Fruit fly (Drosophila melanogaster) whole organism, wandering third instar larva: ENCODE data around the gene Vps33B.

Experiments
- Abd-B ChIP-seq: fragments of >200 bp; optimal IDR thresholded peaks from 2 replicates; lab custom pipeline; 2017; ENCODE audit warnings: missing biosample characterization, missing genetic modification characterization
- CG32264 ChIP-seq: fragments of 200-800 bp; sonication (Bioruptor generic); optimal IDR thresholded peaks from 2 replicates; lab custom pipeline; 2016; ENCODE audit warnings: missing biosample characterization, missing genetic modification characterization
- CG9705 ChIP-seq: fragments of 200-800 bp; sonication (Bioruptor generic); optimal IDR thresholded peaks from 2 replicates; lab custom pipeline; 2018; ENCODE audit warnings: missing biosample characterization, mild to moderate bottlenecking, missing genetic modification characterization
- CrebA ChIP-seq: fragments of 200-800 bp; sonication (Bioruptor generic); optimal IDR thresholded peaks from 2 replicates; lab custom pipeline; 2016; ENCODE audit warnings: missing biosample characterization, mild to moderate bottlenecking, missing genetic modification characterization, borderline replicate concordance
- Dfd ChIP-seq: fragments of >200 bp; optimal IDR thresholded peaks from 2 replicates; lab custom pipeline; 2017; ENCODE audit warnings: missing biosample characterization, missing genetic modification characterization
- Dif ChIP-seq: fragments of 200-275, 200-300 bp; sonication (Bioruptor generic); optimal IDR thresholded peaks from 2 replicates; lab custom pipeline; 2018; ENCODE audit warnings: missing biosample characterization, missing genetic modification characterization; ENCODE audit not compliant: partially characterized antibody
- GATAd ChIP-seq: sonication (Bioruptor generic); optimal IDR thresholded peaks from 2 replicates; lab custom pipeline; 2016; ENCODE audit warnings: missing biosample characterization, missing genetic modification characterization
- HLH106 ChIP-seq: fragments of 200-800 bp; optimal IDR thresholded peaks from 3 replicates; lab custom pipeline; 2019; ENCODE audit warnings: missing biosample characterization, mild to moderate bottlenecking, missing genetic modification characterization, moderate library complexity
- Hnf4 ChIP-seq: fragments of 200-800 bp; sonication (Bioruptor generic); optimal IDR thresholded peaks from 2 replicates; lab custom pipeline; 2016; ENCODE audit warnings: missing biosample characterization, mild to moderate bottlenecking, missing genetic modification characterization
- Hr78 ChIP-seq: fragments of >200 bp; optimal IDR thresholded peaks from 2 replicates; lab custom pipeline; 2017; ENCODE audit warnings: missing biosample characterization, missing genetic modification characterization
- Hr83 ChIP-seq: fragments of 200-300 bp; sonication (Bioruptor generic); optimal IDR thresholded peaks from 2 replicates; lab custom pipeline; 2016; ENCODE audit warnings: missing biosample characterization, mild to moderate bottlenecking, missing genetic modification characterization, moderate library complexity; ENCODE audit not compliant: poor library complexity, severe bottlenecking
- Myc ChIP-seq: fragments of >200 bp; optimal IDR thresholded peaks from 2 replicates; lab custom pipeline; 2017
- N ChIP-seq: fragments of >200 bp; optimal IDR thresholded peaks from 2 replicates; lab custom pipeline; 2018; ENCODE audit warnings: missing biosample characterization, missing external identifiers, missing genetic modification characterization
- OdsH ChIP-seq: fragments of 200-800 bp; sonication (Bioruptor generic); optimal IDR thresholded peaks from 2 replicates; lab custom pipeline; 2016; ENCODE audit warnings: missing biosample characterization, mild to moderate bottlenecking, missing genetic modification characterization
- Rel ChIP-seq, 2 experiments: fragments of 200-800 bp; sonication (Bioruptor generic) in 1 of 2; optimal IDR thresholded peaks; 2 replicates in 1 of 2; 3 replicates in 1 of 2; lab custom pipeline; 2016 to 2019; ENCODE audit warnings: mild to moderate bottlenecking in 2 of 2, missing biosample characterization in 2 of 2, missing genetic modification characterization in 2 of 2, moderate library complexity in 1 of 2
- Sp1 ChIP-seq: fragments of 200-800 bp; sonication (Bioruptor generic); optimal IDR thresholded peaks from 3 replicates; lab custom pipeline; 2019; ENCODE audit warnings: missing biosample characterization, mild to moderate bottlenecking, missing genetic modification characterization, moderate library complexity
- Vsx2 ChIP-seq: fragments of 200-300, 225-300 bp; sonication (Bioruptor generic); optimal IDR thresholded peaks from 2 replicates; lab custom pipeline; 2018; ENCODE audit warnings: missing biosample characterization, missing genetic modification characterization; ENCODE audit not compliant: partially characterized antibody
- br ChIP-seq: fragments of 200-800 bp; sonication (Bioruptor generic); optimal IDR thresholded peaks from 2 replicates; lab custom pipeline; 2016; ENCODE audit warnings: missing biosample characterization, missing genetic modification characterization
- brk ChIP-seq: fragments of 200-800 bp; sonication (Bioruptor generic); optimal IDR thresholded peaks from 2 replicates; lab custom pipeline; 2016; ENCODE audit warnings: missing biosample characterization, mild to moderate bottlenecking, missing genetic modification characterization
- ey ChIP-seq: fragments of 200-800 bp; sonication (Bioruptor generic); optimal IDR thresholded peaks from 2 replicates; lab custom pipeline; 2016; ENCODE audit warnings: missing biosample characterization, missing genetic modification characterization
- foxo ChIP-seq, 2 experiments: fragments of 200-800 bp; sonication (Bioruptor generic); optimal IDR thresholded peaks; 2 replicates in 1 of 2; 3 replicates in 1 of 2; lab custom pipeline; 2016 to 2017; ENCODE audit warnings: missing biosample characterization in 2 of 2, missing genetic modification characterization in 2 of 2
- h ChIP-seq: fragments of 200-800 bp; sonication (Bioruptor generic); optimal IDR thresholded peaks from 3 replicates; lab custom pipeline; 2016; ENCODE audit warnings: missing biosample characterization, mild to moderate bottlenecking, missing genetic modification characterization
- jim ChIP-seq: fragments of 175-275, 200-325 bp; sonication (Bioruptor generic); optimal IDR thresholded peaks from 2 replicates; lab custom pipeline; 2016; ENCODE audit warnings: missing biosample characterization, mild to moderate bottlenecking, missing genetic modification characterization
- psq ChIP-seq: fragments of 200-800 bp; sonication (Bioruptor generic); optimal IDR thresholded peaks from 3 replicates; lab custom pipeline; 2017; ENCODE audit warnings: missing biosample characterization, mild to moderate bottlenecking, missing genetic modification characterization, moderate library complexity
- rgr ChIP-seq: fragments of 200-800 bp; sonication (Bioruptor generic); optimal IDR thresholded peaks from 3 replicates; lab custom pipeline; 2016; ENCODE audit warnings: missing biosample characterization, mild to moderate bottlenecking, missing genetic modification characterization
- sage ChIP-seq: fragments of 200-800 bp; sonication (Bioruptor generic); optimal IDR thresholded peaks from 2 replicates; lab custom pipeline; 2016; ENCODE audit warnings: missing biosample characterization, mild to moderate bottlenecking, missing genetic modification characterization
- sv ChIP-seq: fragments of 200-800 bp; sonication (Bioruptor generic); optimal IDR thresholded peaks from 3 replicates; lab custom pipeline; 2016; ENCODE audit warnings: missing biosample characterization, missing genetic modification characterization
- usp ChIP-seq: fragments of >200 bp; optimal IDR thresholded peaks from 2 replicates; lab custom pipeline; 2017; ENCODE audit warnings: missing biosample characterization, missing genetic modification characterization
- woc ChIP-seq: sonication (Bioruptor generic); optimal IDR thresholded peaks from 2 replicates; lab custom pipeline; 2016; ENCODE audit warnings: missing biosample characterization, mild to moderate bottlenecking, missing genetic modification characterization

Gene Vps33B

dm6 chr3R:25471853-25472634 is 1.2 kb upstream of the Vps33B start:
- no peak for TF ChIP-seq Dif (GFP tag; lab: Kevin White, UChicago)
- TF ChIP-seq Myc (lab: Kevin White, UChicago), result no peak
- TF ChIP-seq jim (GFP tag; lab: Kevin White, UChicago), result no peak
- TF ChIP-seq HLH106 (tag; lab: Kevin White, UChicago), result no peak
- TF ChIP-seq brk, result no peak
- no peak for TF ChIP-seq br (GFP tag; lab: Kevin White, UChicago)
- no peak for TF ChIP-seq GATAd (GFP tag; lab: Kevin White, UChicago)
- TF ChIP-seq CG9705, result no peak
- peak; percentile 98 for TF ChIP-seq psq (GFP tag; lab: Kevin White, UChicago)
- no peak for TF ChIP-seq CG32264 (GFP tag; lab: Kevin White, UChicago)
- peak; percentile 16 for TF ChIP-seq rgr (GFP tag; lab: Kevin White, UChicago)
- no peak for TF ChIP-seq sage (GFP tag; lab: Kevin White, UChicago)
- TF ChIP-seq usp (GFP tag; lab: Kevin White, UChicago), result no peak
- TF ChIP-seq Rel (GFP tag; optimal IDR thresholded peaks at IDR 0.05; lab: Kevin White, UChicago), result peak; percentile 17
- no peak for TF ChIP-seq Rel (tag; optimal IDR thresholded peaks at IDR 0.05; lab: Kevin White, UChicago)

- no peak for TF ChIP-seq Sp1 (GFP tag; lab: Kevin White, UChicago)
- TF ChIP-seq N (GFP tag; lab: Kevin White, UChicago), result no peak
- no peak for TF ChIP-seq h
- no peak for TF ChIP-seq woc (GFP tag; lab: Kevin White, UChicago)
- no peak for TF ChIP-seq OdsH (GFP tag; lab: Kevin White, UChicago)
Measured at dm6 chr3R:25476744-25477143, 3.5 kb downstream of the Vps33B start, which contains the start of the genes CG4553 and MED28. Gene CG4553, minus strand, starts transcription at chr3R:25476915. Gene MED28, plus strand, starts transcription at chr3R:25477003.

dm6 chr3R:25482463-25483173 is 9.3 kb downstream of the Vps33B start, which contains the start of the genes XNP, CG42488 and CG5116:
Gene XNP, minus strand, starts transcription at chr3R:25482834.
Gene CG42488, plus strand, starts transcription at chr3R:25483098.
Gene CG5116, plus strand, starts transcription at chr3R:25483098.
- peak; percentile 69 for TF ChIP-seq HLH106 (tag; lab: Kevin White, UChicago)
- peak; percentile 61 for TF ChIP-seq Sp1 (GFP tag; lab: Kevin White, UChicago)
- peak; percentile 1 for TF ChIP-seq sv
- TF ChIP-seq Hr83 (GFP tag; lab: Kevin White, UChicago), result peak; percentile 45
- TF ChIP-seq Vsx2 (GFP tag; lab: Kevin White, UChicago), result peak; percentile 58
- no peak for TF ChIP-seq brk
- TF ChIP-seq Rel (GFP tag; optimal IDR thresholded peaks at IDR 0.05; lab: Kevin White, UChicago), result no peak
- TF ChIP-seq Rel (tag; optimal IDR thresholded peaks at IDR 0.05; lab: Kevin White, UChicago), result peak; percentile 34
- TF ChIP-seq Hnf4 (GFP tag; lab: Kevin White, UChicago), result no peak
- no peak for TF ChIP-seq jim (GFP tag; lab: Kevin White, UChicago)
- TF ChIP-seq ey, result peak; percentile 36
- TF ChIP-seq psq (GFP tag; lab: Kevin White, UChicago), result peak; percentile 99
- TF ChIP-seq OdsH (GFP tag; lab: Kevin White, UChicago), result peak; percentile 30
- peak; percentile 61 for TF ChIP-seq CG9705
- TF ChIP-seq, all 38 proteins: peak for 10

- no peak for TF ChIP-seq Hr78 (GFP tag; lab: Kevin White, UChicago)
- no peak for TF ChIP-seq Hr83 (GFP tag; lab: Kevin White, UChicago)
- TF ChIP-seq Abd-B (GFP tag; lab: Kevin White, UChicago), result no peak
- TF ChIP-seq ey, result no peak
- TF ChIP-seq Dif (GFP tag; lab: Kevin White, UChicago), result no peak
- TF ChIP-seq CG32264 (GFP tag; lab: Kevin White, UChicago), result peak; percentile 23
- no peak for TF ChIP-seq OdsH (GFP tag; lab: Kevin White, UChicago)
- no peak for TF ChIP-seq woc (GFP tag; lab: Kevin White, UChicago)
- peak in 1 of 2 experiments; percentile 63 for TF ChIP-seq foxo (GFP tag; optimal IDR thresholded peaks at IDR 0.05; lab: Kevin White, UChicago)
- peak; percentile 52 for TF ChIP-seq HLH106 (tag; lab: Kevin White, UChicago)
- TF ChIP-seq sage (GFP tag; lab: Kevin White, UChicago), result peak; percentile 41
- TF ChIP-seq br (GFP tag; lab: Kevin White, UChicago), result no peak
- TF ChIP-seq Dfd (GFP tag; lab: Kevin White, UChicago), result no peak
- no peak for TF ChIP-seq Vsx2 (GFP tag; lab: Kevin White, UChicago)
- no peak for TF ChIP-seq Sp1 (GFP tag; lab: Kevin White, UChicago)
- no peak for TF ChIP-seq CrebA
- peak; percentile 0 for TF ChIP-seq Rel (GFP tag; optimal IDR thresholded peaks at IDR 0.05; lab: Kevin White, UChicago)
- no peak for TF ChIP-seq Rel (tag; optimal IDR thresholded peaks at IDR 0.05; lab: Kevin White, UChicago)
- no peak for TF ChIP-seq brk
- no peak for TF ChIP-seq jim (GFP tag; lab: Kevin White, UChicago)
Measured at dm6 chr3R:25489116-25489515, 15.8 kb downstream of the Vps33B start.
